Worm (Caenorhabditis elegans) whole organism, L1 larva: Measurements from ENCODE around the gene F36H12.17.
"Not testable (repeated sequence)": the region's sequence is repeated elsewhere in the genome, so short reads cannot be mapped to it uniquely, and the experiment has no call there.

Source experiments
- C16A3.4 ChIP-seq: fragments of 150-350 bp; optimal IDR thresholded peaks from 2 replicates; lab custom pipeline; 2014; ENCODE audit warnings: missing biosample characterization, missing genetic modification characterization
- Y116A8C.19 ChIP-seq: sonication (generic microtip); optimal IDR thresholded peaks from 2 replicates; lab custom pipeline; 2016; ENCODE audit warnings: missing compliant biosample characterization, missing genetic modification characterization, borderline replicate concordance
- blmp-1 ChIP-seq: fragments of 150-350 bp; optimal IDR thresholded peaks from 2 replicates; lab custom pipeline; 2014; ENCODE audit warnings: missing biosample characterization, missing genetic modification characterization
- ceh-63 ChIP-seq: fragments of 200-800 bp; sonication (Bioruptor generic); optimal IDR thresholded peaks from 2 replicates; lab custom pipeline; 2018; ENCODE audit warnings: mild to moderate bottlenecking, missing genetic modification characterization, missing compliant biosample characterization
- dpl-1 ChIP-seq, 3 experiments: fragments of 150-350 bp in 2 of 3; sonication (generic microtip) in 1 of 3; optimal IDR thresholded peaks; 2 replicates each; lab custom pipeline; 2014 to 2017; ENCODE audit warnings: missing biosample characterization in 3 of 3, missing genetic modification characterization in 3 of 3, missing genetic modification reagents in 3 of 3
- efl-3 ChIP-seq: fragments of 200-800 bp; sonication (Bioruptor generic); optimal IDR thresholded peaks from 2 replicates; lab custom pipeline; 2018; ENCODE audit warnings: mild to moderate bottlenecking, missing genetic modification characterization, missing compliant biosample characterization
- elt-2 ChIP-seq: sonication (generic microtip); optimal IDR thresholded peaks from 2 replicates; lab custom pipeline; 2016; ENCODE audit warnings: missing genetic modification characterization, mild to moderate bottlenecking, inconsistent platforms, missing compliant biosample characterization, missing genetic modification reagents
- ets-5 ChIP-seq: fragments of 200-800 bp; sonication (Bioruptor generic); IDR thresholded peaks from 2 replicates; pipeline ENCODE4 v1.3.6; 2022; ENCODE audit warnings: missing genetic modification characterization, missing compliant biosample characterization
- fkh-8 ChIP-seq: sonication (generic microtip); optimal IDR thresholded peaks from 2 replicates; lab custom pipeline; 2016; ENCODE audit warnings: mild to moderate bottlenecking, missing genetic modification characterization, missing compliant biosample characterization
- fos-1 ChIP-seq: fragments of 150-350 bp; optimal IDR thresholded peaks from 2 replicates; lab custom pipeline; 2014; ENCODE audit warnings: missing biosample characterization, missing genetic modification characterization
- jun-1 ChIP-seq: fragments of 150-350 bp; optimal IDR thresholded peaks from 2 replicates; lab custom pipeline; 2014; ENCODE audit warnings: missing biosample characterization, missing genetic modification reagents, missing genetic modification characterization
- lin-13 ChIP-seq: fragments of 150-350 bp; optimal IDR thresholded peaks from 2 replicates; lab custom pipeline; 2014; ENCODE audit warnings: missing biosample characterization, missing genetic modification reagents, missing genetic modification characterization
- lin-35 ChIP-seq, 2 experiments: fragments of 150-350 bp; optimal IDR thresholded peaks; 2 replicates each; lab custom pipeline; 2014; ENCODE audit warnings: missing biosample characterization in 2 of 2, missing genetic modification characterization in 2 of 2, missing genetic modification reagents in 2 of 2
- lin-39 ChIP-seq: fragments of 150-350 bp; optimal IDR thresholded peaks from 2 replicates; lab custom pipeline; 2014; ENCODE audit warnings: missing biosample characterization, missing genetic modification reagents, missing genetic modification characterization
- lir-3 ChIP-seq: sonication (generic microtip); optimal IDR thresholded peaks from 2 replicates; lab custom pipeline; 2016; ENCODE audit warnings: mild to moderate bottlenecking, missing genetic modification characterization, moderate library complexity, missing compliant biosample characterization; ENCODE audit not compliant: poor library complexity
- mab-9 ChIP-seq: fragments of 200-800 bp; sonication (Bioruptor generic); IDR thresholded peaks from 2 replicates; pipeline ENCODE4 v1.3.6; 2022; ENCODE audit warnings: missing genetic modification reagents, missing genetic modification characterization, missing compliant biosample characterization
- mdl-1 ChIP-seq, 2 experiments: fragments of 150-350 bp; optimal IDR thresholded peaks; 2 replicates each; lab custom pipeline; 2014 to 2017; ENCODE audit warnings: missing biosample characterization in 2 of 2, missing genetic modification characterization in 2 of 2, inconsistent platforms in 1 of 2
- nhr-11 ChIP-seq: fragments of 150-350 bp; optimal IDR thresholded peaks from 2 replicates; lab custom pipeline; 2014; ENCODE audit warnings: missing biosample characterization, missing genetic modification characterization
- nhr-20 ChIP-seq: sonication (generic microtip); optimal IDR thresholded peaks from 2 replicates; lab custom pipeline; 2016; ENCODE audit warnings: mild to moderate bottlenecking, missing genetic modification characterization, missing compliant biosample characterization
- nhr-237 ChIP-seq: fragments of 150-350 bp; optimal IDR thresholded peaks from 2 replicates; lab custom pipeline; 2014; ENCODE audit warnings: missing biosample characterization, missing genetic modification characterization
- nhr-84 ChIP-seq: sonication (generic microtip); optimal IDR thresholded peaks from 2 replicates; lab custom pipeline; 2017; ENCODE audit warnings: missing biosample characterization, missing genetic modification characterization
- nhr-85 ChIP-seq: sonication (generic microtip); peaks from one replicate; lab custom pipeline; 2016; ENCODE audit warnings: missing genetic modification characterization, inconsistent platforms, missing compliant biosample characterization
- nhr-90 ChIP-seq: sonication (generic microtip); optimal IDR thresholded peaks from 2 replicates; lab custom pipeline; 2016; ENCODE audit warnings: mild to moderate bottlenecking, missing genetic modification characterization, missing compliant biosample characterization; ENCODE audit not compliant: poor library complexity
- snu-23 ChIP-seq: sonication (generic microtip); optimal IDR thresholded peaks from 2 replicates; lab custom pipeline; 2016; ENCODE audit warnings: missing genetic modification characterization, missing compliant biosample characterization
- sox-4 ChIP-seq: sonication (generic microtip); optimal IDR thresholded peaks from 2 replicates; lab custom pipeline; 2016; ENCODE audit warnings: missing genetic modification characterization, missing compliant biosample characterization
- sptf-1 ChIP-seq: fragments of 150-350 bp; optimal IDR thresholded peaks from 2 replicates; lab custom pipeline; 2014; ENCODE audit warnings: missing biosample characterization, missing genetic modification characterization
- unc-130 ChIP-seq: fragments of 150-350 bp; optimal IDR thresholded peaks from 2 replicates; lab custom pipeline; 2017; ENCODE audit warnings: missing biosample characterization, missing genetic modification characterization, inconsistent platforms
- unc-62 ChIP-seq: fragments of 150-350 bp; optimal IDR thresholded peaks from 2 replicates; lab custom pipeline; 2014; ENCODE audit warnings: missing biosample characterization, missing genetic modification reagents, missing genetic modification characterization
- zag-1 ChIP-seq: fragments of 150-350 bp; optimal IDR thresholded peaks from 2 replicates; lab custom pipeline; 2014; ENCODE audit warnings: missing biosample characterization, missing genetic modification characterization
- ztf-11 ChIP-seq, 2 experiments: sonication (generic microtip); optimal IDR thresholded peaks; 2 replicates each; lab custom pipeline; 2016 to 2017; ENCODE audit warnings: missing genetic modification characterization in 2 of 2, missing biosample characterization in 1 of 2, missing compliant biosample characterization in 1 of 2

F36H12.17 gene

ce11 chrIV:5228619-5229018, 49.0 kb downstream of the F36H12.17 start, which contains the start of gene thn-6:
thn-6 (plus strand) TSS chrIV:5228919.
- TF ChIP-seq fos-1 (no peak), lin-39 (tag; lab: Kevin White, UChicago) (no peak), snu-23 (no peak), lin-35 (GFP tag; optimal IDR thresholded peaks at IDR 0.05; lab: Kevin White, UChicago) (no peak), sptf-1 (no peak), mdl-1 (tag; optimal IDR thresholded peaks at IDR 0.05; lab: Kevin White, UChicago) (no peak), dpl-1 (GFP tag; optimal IDR thresholded peaks at IDR 0.05; lab: Kevin White, UChicago) (no peak), C16A3.4 (tag; lab: Kevin White, UChicago) (no peak), unc-62 (GFP tag; lab: Kevin White, UChicago) (no peak), ztf-11 (tag; optimal IDR thresholded peaks at IDR 0.05; lab: Kevin White, UChicago) (no peak), lir-3 (tag; lab: Kevin White, UChicago) (no peak), fkh-8 (tag; lab: Kevin White, UChicago) (no peak), nhr-85 (tag; lab: Kevin White, UChicago) (no peak), ets-5 (GFP tag; lab: Robert Waterston, UW) (no peak), jun-1 (no peak), elt-2 (tag; lab: Kevin White, UChicago) (no peak)
- TF ChIP-seq, all 84 proteins: peak for 0

- TF ChIP-seq nhr-85 (tag; lab: Kevin White, UChicago); lin-13 (GFP tag; lab: Kevin White, UChicago); zag-1: not testable (repeated sequence)
Observed at ce11 chrIV:5226552-5226951, 51.1 kb downstream of the F36H12.17 start, which contains the start of gene nsph-4.1. nsph-4.1 (plus strand) TSS chrIV:5226852.

ce11 chrIV:5225277-5225822, 52.3 kb downstream of the F36H12.17 start, which contains the start of gene cylc-1:
cylc-1 (minus strand) TSS chrIV:5225772.
- not testable (repeated sequence) for TF ChIP-seq nhr-90 (tag; lab: Kevin White, UChicago); nhr-237; nhr-85 (tag; lab: Kevin White, UChicago)

- TF ChIP-seq sox-4 (no peak), mab-9 (GFP tag; lab: Robert Waterston, UW) (no peak), sptf-1 (no peak), blmp-1 (tag; lab: Kevin White, UChicago) (no peak), nhr-20 (no peak), Y116A8C.19 (tag; lab: Kevin White, UChicago) (no peak), nhr-84 (tag; lab: Kevin White, UChicago) (no peak), efl-3 (GFP tag; lab: Kevin White, UChicago) (no peak)
Observed at ce11 chrIV:5224238-5224637, 53.4 kb downstream of the F36H12.17 start, which contains the start of gene Y59E9AL.8. Y59E9AL.8 (minus strand) TSS chrIV:5224338.

- no peak for TF ChIP-seq zag-1
- TF ChIP-seq unc-130 (tag; lab: Kevin White, UChicago), result no peak
Observed at ce11 chrIV:5221721-5222120, 55.9 kb downstream of the F36H12.17 start.

DNA sequence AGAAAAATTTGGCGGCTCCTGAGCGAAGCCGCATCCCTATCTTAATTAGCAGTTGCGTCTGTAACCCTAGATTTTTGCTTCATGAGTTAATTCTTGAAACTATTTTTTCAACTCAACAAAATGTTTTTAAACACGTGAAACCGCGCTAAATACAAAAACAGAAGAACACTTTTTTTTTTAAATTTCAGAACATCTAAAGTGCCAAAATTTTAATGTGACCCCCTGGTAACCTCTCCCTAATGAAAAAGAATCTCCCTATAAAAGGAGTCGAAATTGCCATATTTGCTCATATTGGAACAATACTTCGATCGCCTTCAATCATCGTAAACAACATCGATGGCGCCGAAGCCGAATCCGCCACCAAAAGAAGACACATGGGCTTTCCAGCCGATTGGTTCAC, 59.2 kb downstream of the F36H12.17 start, which contains the start of gene nsph-4.2:
Gene nsph-4.2, plus strand, starts transcription at position 301 of the 400 bp plus-strand sequence.
- TF ChIP-seq efl-3 (GFP tag; lab: Kevin White, UChicago); ceh-63 (GFP tag; lab: Kevin White, UChicago); nhr-11: not testable (repeated sequence)
